Worm (Caenorhabditis elegans) whole organism, mixed stage, embryonic: ENCODE measurements around the gene rpl-20.

Experiments used
- M03D4.4 ChIP-seq: sonication (generic microtip); optimal IDR thresholded peaks from 2 replicates; lab custom pipeline; 2017; ENCODE audit warnings: mild to moderate bottlenecking, missing genetic modification characterization, missing compliant biosample characterization
- bed-3 ChIP-seq: fragments of 200-800 bp; sonication (Bioruptor generic); optimal IDR thresholded peaks from 3 replicates; lab custom pipeline; 2018; ENCODE audit warnings: mild to moderate bottlenecking, missing genetic modification characterization, moderate library complexity, missing compliant biosample characterization
- blmp-1 ChIP-seq: fragments of 150-350 bp; optimal IDR thresholded peaks from 2 replicates; lab custom pipeline; 2014; ENCODE audit warnings: missing biosample characterization, missing genetic modification characterization
- ceh-39 ChIP-seq: fragments of 150-350 bp; optimal IDR thresholded peaks from 2 replicates; lab custom pipeline; 2014; ENCODE audit warnings: missing biosample characterization, missing genetic modification characterization
- ceh-43 ChIP-seq: fragments of 200-800 bp; sonication (Bioruptor generic); optimal IDR thresholded peaks from 2 replicates; lab custom pipeline; 2018; ENCODE audit warnings: mild to moderate bottlenecking, missing genetic modification characterization, moderate library complexity, missing compliant biosample characterization
- ceh-83 ChIP-seq: fragments of 200-800 bp; sonication (Bioruptor generic); optimal IDR thresholded peaks from 2 replicates; lab custom pipeline; 2018; ENCODE audit warnings: mild to moderate bottlenecking, missing genetic modification characterization, missing compliant biosample characterization
- ces-1 ChIP-seq: fragments of 150-350 bp; optimal IDR thresholded peaks from 2 replicates; lab custom pipeline; 2014; ENCODE audit warnings: missing biosample characterization, missing genetic modification reagents, missing genetic modification characterization
- cnd-1 ChIP-seq: fragments of 200-800 bp; sonication (Bioruptor generic); optimal IDR thresholded peaks from 2 replicates; lab custom pipeline; 2018; ENCODE audit warnings: mild to moderate bottlenecking, missing genetic modification characterization, missing compliant biosample characterization
- drap-1 ChIP-seq: fragments of 200-800 bp; sonication (Bioruptor generic); optimal IDR thresholded peaks from 3 replicates; lab custom pipeline; 2018; ENCODE audit warnings: mild to moderate bottlenecking, missing genetic modification characterization, missing compliant biosample characterization
- elt-1 ChIP-seq: sonication (generic microtip); optimal IDR thresholded peaks from 2 replicates; lab custom pipeline; 2017; ENCODE audit warnings: missing genetic modification characterization, mild to moderate bottlenecking, missing compliant biosample characterization, antibody characterized with exemption, moderate library complexity, borderline replicate concordance; ENCODE audit not compliant: insufficient read depth
- elt-3 ChIP-seq: fragments of 150-350 bp; optimal IDR thresholded peaks from 2 replicates; lab custom pipeline; 2014; ENCODE audit warnings: missing biosample characterization, missing genetic modification characterization
- flh-1 ChIP-seq: fragments of 200-800 bp; sonication (Bioruptor generic); optimal IDR thresholded peaks from 2 replicates; lab custom pipeline; 2018; ENCODE audit warnings: mild to moderate bottlenecking, missing genetic modification characterization, moderate library complexity, missing compliant biosample characterization
- ham-2 ChIP-seq: fragments of 200-800 bp; sonication (Bioruptor generic); optimal IDR thresholded peaks from 2 replicates; lab custom pipeline; 2018; ENCODE audit warnings: mild to moderate bottlenecking, missing genetic modification characterization, missing compliant biosample characterization
- hlh-1 ChIP-seq: fragments of 150-350 bp; optimal IDR thresholded peaks from 2 replicates; lab custom pipeline; 2014; ENCODE audit warnings: missing biosample characterization, missing genetic modification reagents, missing genetic modification characterization
- lin-13 ChIP-seq: fragments of 150-350 bp; optimal IDR thresholded peaks from 2 replicates; lab custom pipeline; 2014; ENCODE audit warnings: missing biosample characterization, missing genetic modification characterization
- lin-32 ChIP-seq: fragments of 200-800 bp; sonication (Bioruptor generic); optimal IDR thresholded peaks from 2 replicates; lab custom pipeline; 2018; ENCODE audit warnings: mild to moderate bottlenecking, missing genetic modification characterization, missing compliant biosample characterization
- lsy-2 ChIP-seq: fragments of 150-350 bp; optimal IDR thresholded peaks from 2 replicates; lab custom pipeline; 2014; ENCODE audit warnings: missing biosample characterization, missing genetic modification characterization
- mab-5 ChIP-seq: fragments of 150-350 bp; optimal IDR thresholded peaks from 2 replicates; lab custom pipeline; 2014; ENCODE audit warnings: missing biosample characterization, missing genetic modification characterization
- mep-1 ChIP-seq: fragments of 150-350 bp; optimal IDR thresholded peaks from 2 replicates; lab custom pipeline; 2017; ENCODE audit warnings: missing biosample characterization, missing genetic modification reagents, missing genetic modification characterization, inconsistent platforms
- mls-2 ChIP-seq: sonication (generic microtip); optimal IDR thresholded peaks from 2 replicates; lab custom pipeline; 2016; ENCODE audit warnings: mild to moderate bottlenecking, missing genetic modification characterization, moderate library complexity, missing compliant biosample characterization
- nhr-12 ChIP-seq: fragments of 150-350 bp; optimal IDR thresholded peaks from 2 replicates; lab custom pipeline; 2014; ENCODE audit warnings: missing biosample characterization, missing genetic modification characterization
- nhr-2 ChIP-seq: fragments of 150-350 bp; optimal IDR thresholded peaks from 2 replicates; lab custom pipeline; 2014; ENCODE audit warnings: missing biosample characterization, missing genetic modification characterization
- nhr-237 ChIP-seq: fragments of 150-350 bp; optimal IDR thresholded peaks from 2 replicates; lab custom pipeline; 2014; ENCODE audit warnings: missing biosample characterization, missing genetic modification characterization
- nhr-28 ChIP-seq: fragments of 150-350 bp; optimal IDR thresholded peaks from 2 replicates; lab custom pipeline; 2014; ENCODE audit warnings: missing biosample characterization, missing genetic modification characterization
- nhr-76 ChIP-seq: sonication (generic microtip); optimal IDR thresholded peaks from 2 replicates; lab custom pipeline; 2017; ENCODE audit warnings: missing biosample characterization, missing genetic modification characterization
- pha-4 ChIP-seq: fragments of 150-350 bp; optimal IDR thresholded peaks from 2 replicates; lab custom pipeline; 2018; ENCODE audit warnings: missing biosample characterization, missing genetic modification reagents, missing genetic modification characterization
- sem-2 ChIP-seq: fragments of 200-800 bp; sonication (Bioruptor generic); optimal IDR thresholded peaks from 2 replicates; lab custom pipeline; 2018; ENCODE audit warnings: mild to moderate bottlenecking, missing genetic modification characterization, missing compliant biosample characterization
- snpc-4 ChIP-seq: fragments of 150-350 bp; optimal IDR thresholded peaks from 2 replicates; lab custom pipeline; 2014; ENCODE audit warnings: missing biosample characterization, missing genetic modification characterization
- sptf-1 ChIP-seq: sonication (generic microtip); optimal IDR thresholded peaks from 2 replicates; lab custom pipeline; 2017; ENCODE audit warnings: mild to moderate bottlenecking, missing genetic modification characterization, moderate library complexity, missing compliant biosample characterization
- tbx-8 ChIP-seq: fragments of 200-800 bp; sonication (Bioruptor generic); optimal IDR thresholded peaks from 2 replicates; lab custom pipeline; 2018; ENCODE audit warnings: mild to moderate bottlenecking, missing genetic modification characterization, moderate library complexity, missing compliant biosample characterization
- unc-120 ChIP-seq: sonication (generic microtip); optimal IDR thresholded peaks from 2 replicates; lab custom pipeline; 2017; ENCODE audit warnings: missing genetic modification characterization, missing compliant biosample characterization; ENCODE audit not compliant: poor library complexity, severe bottlenecking
- unc-39 ChIP-seq: fragments of 150-350 bp; optimal IDR thresholded peaks from 2 replicates; lab custom pipeline; 2014; ENCODE audit warnings: missing biosample characterization, missing genetic modification characterization
- unc-62 ChIP-seq: fragments of 150-350 bp; optimal IDR thresholded peaks from 2 replicates; lab custom pipeline; 2014; ENCODE audit warnings: missing biosample characterization, missing genetic modification reagents, missing genetic modification characterization
- zip-8 ChIP-seq: fragments of 150-350 bp; optimal IDR thresholded peaks from 2 replicates; lab custom pipeline; 2014; ENCODE audit warnings: missing biosample characterization, missing genetic modification characterization
- ztf-11 ChIP-seq: fragments of 150-350 bp; optimal IDR thresholded peaks from 2 replicates; lab custom pipeline; 2014; ENCODE audit warnings: missing biosample characterization, missing genetic modification characterization

Gene rpl-20

ce11 chrIV:4749155-4749554, 423 bp downstream of the rpl-20 start:
- TF ChIP-seq ceh-39 (tag; lab: Kevin White, UChicago): no peak

ce11 chrIV:4748408-4749105, 1.0 kb downstream of the rpl-20 start, which contains the start of gene cyc-2.1:
Gene cyc-2.1 (minus strand): TSS chrIV:4749012.
- TF ChIP-seq nhr-28: no peak
- TF ChIP-seq nhr-237 (tag; lab: Kevin White, UChicago): peak; percentile 6
- TF ChIP-seq nhr-12: no peak
- no peak for TF ChIP-seq ceh-83 (GFP tag; lab: Kevin White, UChicago)
- no peak for TF ChIP-seq nhr-2 (tag; lab: Kevin White, UChicago)
- TF ChIP-seq ceh-39 (tag; lab: Kevin White, UChicago): no peak
- peak; percentile 22 for TF ChIP-seq pha-4
- peak; percentile 31 for TF ChIP-seq M03D4.4 (tag; lab: Kevin White, UChicago)
- TF ChIP-seq elt-1: no peak
- TF ChIP-seq blmp-1: no peak
- TF ChIP-seq lin-13 (tag; lab: Kevin White, UChicago): no peak
- peak; percentile 30 for TF ChIP-seq zip-8 (tag; lab: Kevin White, UChicago)
- no peak for TF ChIP-seq ham-2 (GFP tag; lab: Kevin White, UChicago)
- TF ChIP-seq ztf-11 (tag; lab: Kevin White, UChicago): no peak
- TF ChIP-seq unc-120 (tag; lab: Kevin White, UChicago): no peak
- TF ChIP-seq tbx-8: no peak
- TF ChIP-seq snpc-4 (tag; lab: Kevin White, UChicago): no peak
- TF ChIP-seq unc-62 (GFP tag; lab: Kevin White, UChicago): no peak
- peak; percentile 58 for TF ChIP-seq sptf-1 (tag; lab: Kevin White, UChicago)
- TF ChIP-seq unc-39 (tag; lab: Kevin White, UChicago): no peak
- no peak for TF ChIP-seq lin-32 (GFP tag; lab: Kevin White, UChicago)
- TF ChIP-seq mab-5 (tag; lab: Kevin White, UChicago): no peak
- no peak for TF ChIP-seq hlh-1 (tag; lab: Kevin White, UChicago)
- TF ChIP-seq bed-3: no peak
- TF ChIP-seq lsy-2 (tag; lab: Kevin White, UChicago): peak; percentile 76
- no peak for TF ChIP-seq ceh-43
- TF ChIP-seq cnd-1 (tag; lab: Kevin White, UChicago): no peak
- TF ChIP-seq mls-2 (tag; lab: Kevin White, UChicago): no peak
- TF ChIP-seq ces-1 (GFP tag; lab: Kevin White, UChicago): peak; percentile 22
- no peak for TF ChIP-seq nhr-76 (tag; lab: Kevin White, UChicago)
- TF ChIP-seq mep-1 (tag; lab: Kevin White, UChicago): peak; percentile 55
- TF ChIP-seq elt-3 (tag; lab: Kevin White, UChicago): no peak
- TF ChIP-seq drap-1: peak; percentile 33
- TF ChIP-seq flh-1 (GFP tag; lab: Kevin White, UChicago): peak; percentile 4
- no peak for TF ChIP-seq sem-2 (GFP tag; lab: Kevin White, UChicago)

ce11 chrIV:4747553-4747952, 2.0 kb downstream of the rpl-20 start, which contains the start of gene tctn-1:
Gene tctn-1 (minus strand): TSS chrIV:4747832.
- TF ChIP-seq sem-2 (GFP tag; lab: Kevin White, UChicago): no peak
- peak; percentile 30 for TF ChIP-seq hlh-1 (tag; lab: Kevin White, UChicago)

ce11 chrIV:4745422-4745821, 4.2 kb downstream of the rpl-20 start, which contains the start of gene timm-17B.1:
Gene timm-17B.1 (minus strand): TSS chrIV:4745492.
- TF ChIP-seq cnd-1 (tag; lab: Kevin White, UChicago) (no peak), zip-8 (tag; lab: Kevin White, UChicago) (no peak), lsy-2 (tag; lab: Kevin White, UChicago) (peak; percentile 83), mls-2 (tag; lab: Kevin White, UChicago) (no peak), lin-13 (tag; lab: Kevin White, UChicago) (peak; percentile 68), mep-1 (tag; lab: Kevin White, UChicago) (peak; percentile 68), pha-4 (peak; percentile 1), ces-1 (GFP tag; lab: Kevin White, UChicago) (peak; percentile 49), flh-1 (GFP tag; lab: Kevin White, UChicago) (no peak), nhr-12 (no peak), ztf-11 (tag; lab: Kevin White, UChicago) (no peak), nhr-237 (tag; lab: Kevin White, UChicago) (peak; percentile 33)
